Fruit fly (Drosophila melanogaster): ENCODE results near the gene CG13390.
A peak's percentile ranks its signal among the peaks of the same experiment; 100 is the strongest.

- TF ChIP-seq Hr96 (GFP tag; optimal IDR thresholded peaks at IDR 0.05) (peak; percentile 3), CG14711 (tag; optimal IDR thresholded peaks at IDR 0.05) (peak; percentile 9), toe (GFP tag; optimal IDR thresholded peaks at IDR 0.05) (peak; percentile 40), CG11617 (GFP tag; optimal IDR thresholded peaks at IDR 0.05) (peak; percentile 68), CG5204 (GFP tag; optimal IDR thresholded peaks at IDR 0.05) (peak; percentile 49), CG33017 (tag; optimal IDR thresholded peaks at IDR 0.05) (peak; percentile 34), Mnt (GFP tag; optimal IDR thresholded peaks at IDR 0.05) (peak; percentile 67), cnc (optimal IDR thresholded peaks at IDR 0.05) (no peak)
Observed at dm6 chr2L:8361204-8361952, 15.2 kb downstream of the CG13390 start.

All from whole organism, adult.